Fruit fly (Drosophila melanogaster): ENCODE data around the gene CG32102.

The CG32102 gene

DNA sequence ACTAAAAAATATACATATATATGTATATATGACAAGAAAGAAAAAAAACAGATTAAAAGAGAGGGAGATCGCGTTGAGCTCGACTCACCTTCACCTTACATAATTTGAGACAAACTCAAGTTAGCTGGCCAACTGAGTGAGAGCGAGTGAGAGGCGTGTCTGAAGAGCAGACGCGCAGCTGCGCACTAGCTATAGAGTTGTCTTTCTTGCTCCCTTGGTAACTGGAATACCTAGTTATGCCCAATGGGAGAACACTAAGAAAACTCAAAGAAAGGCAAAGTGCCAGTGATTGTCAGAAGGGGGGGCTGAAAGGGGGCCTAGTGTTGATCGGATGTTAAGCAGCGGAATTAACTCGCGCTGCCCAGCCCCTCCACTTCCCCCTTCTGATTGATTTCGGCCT lies 35.2 kb downstream of the CG32102 start:
- TF ChIP-seq EcR (GFP tag; optimal IDR thresholded peaks at IDR 0.05) (no peak), usp (GFP tag; optimal IDR thresholded peaks at IDR 0.05) (no peak), CG8478 (optimal IDR thresholded peaks at IDR 0.05) (peak; percentile 52), psq (optimal IDR thresholded peaks at IDR 0.05) (no peak)

DNA sequence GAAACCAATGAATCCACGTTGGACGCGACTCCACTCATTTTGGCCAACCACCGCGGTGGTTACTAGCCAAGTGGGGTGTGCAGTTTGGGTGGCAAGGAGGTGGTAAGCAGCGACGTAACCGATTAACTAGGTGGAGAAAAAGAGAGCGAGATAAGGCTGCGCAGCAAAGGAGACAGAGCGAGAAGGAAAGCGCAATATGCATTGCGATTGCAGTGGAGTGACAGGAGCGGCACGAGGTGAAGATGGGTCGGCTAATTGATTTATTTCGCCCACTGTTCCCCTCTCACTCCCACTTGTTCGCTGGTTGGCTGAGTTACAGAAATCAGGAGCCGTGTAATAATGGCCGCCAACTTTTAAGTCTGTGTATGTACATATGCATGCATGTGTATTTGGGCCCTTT lies 35.9 kb downstream of the CG32102 start:
- peak; percentile 13 for TF ChIP-seq Dll (optimal IDR thresholded peaks at IDR 0.05)
- TF ChIP-seq psq (optimal IDR thresholded peaks at IDR 0.05) = no peak
- TF ChIP-seq CG8478 (optimal IDR thresholded peaks at IDR 0.05) = peak; percentile 81

DNA sequence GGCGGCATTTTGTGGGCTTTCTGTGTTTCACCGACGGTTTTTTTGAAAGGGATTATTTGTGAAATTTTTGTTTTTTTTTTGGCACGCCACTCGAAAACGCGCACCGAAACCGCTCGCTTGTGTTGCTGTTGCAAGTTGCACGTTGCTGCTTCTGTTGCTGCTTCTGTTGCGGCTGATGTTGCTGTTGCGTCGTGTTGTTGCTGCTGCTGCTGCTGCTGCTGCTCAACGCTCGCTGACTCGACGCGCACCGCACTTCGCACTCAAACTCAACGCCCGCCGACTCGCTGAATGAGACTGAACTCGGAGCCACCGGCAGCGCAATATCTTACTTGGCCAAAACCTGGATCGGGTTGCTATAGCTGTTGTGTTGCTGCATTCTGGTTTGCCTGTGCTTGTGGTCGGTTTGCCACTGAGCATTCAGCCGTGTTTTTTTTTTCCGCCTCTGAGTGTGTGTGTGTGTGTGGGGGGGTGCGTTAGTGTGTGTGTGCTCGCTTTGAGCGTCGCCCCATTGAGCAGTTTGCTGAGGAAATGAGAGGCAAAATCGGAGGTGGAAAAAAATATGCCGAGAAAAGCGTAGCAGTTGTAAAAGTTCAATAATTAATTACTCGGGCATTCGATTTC lies 37.1 kb downstream of the CG32102 start, which contains the start of gene toe:
TSS of gene toe (minus strand) at position 277 of the 621 bp plus-strand sequence.
- TF ChIP-seq pan (optimal IDR thresholded peaks at IDR 0.05) (no peak), CG8478 (optimal IDR thresholded peaks at IDR 0.05) (no peak), EcR (GFP tag; optimal IDR thresholded peaks at IDR 0.05) (no peak), psq (optimal IDR thresholded peaks at IDR 0.05) (no peak), Dll (optimal IDR thresholded peaks at IDR 0.05) (no peak), usp (GFP tag; optimal IDR thresholded peaks at IDR 0.05) (no peak)

DNA sequence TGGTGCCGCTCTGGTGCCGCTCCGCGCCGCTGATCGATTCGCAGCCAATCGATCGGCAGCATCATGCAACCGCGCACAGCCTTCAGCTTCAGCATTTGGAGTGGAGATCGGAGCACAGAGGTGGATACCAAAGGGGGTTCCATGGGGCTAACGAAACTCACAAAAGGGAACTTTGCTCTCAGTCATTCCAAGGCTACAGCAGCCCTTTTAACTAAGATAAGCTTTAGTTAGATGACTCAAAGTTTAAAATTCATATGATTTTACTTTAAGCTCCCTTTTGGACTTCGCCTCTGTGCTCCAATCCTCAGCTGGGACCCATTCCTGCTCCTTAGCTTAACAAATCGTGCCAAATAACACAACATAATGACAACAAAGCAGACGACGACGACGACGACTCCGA lies 49.1 kb downstream of the CG32102 start:
- TF ChIP-seq pan (optimal IDR thresholded peaks at IDR 0.05) (no peak), psq (optimal IDR thresholded peaks at IDR 0.05) (no peak), EcR (GFP tag; optimal IDR thresholded peaks at IDR 0.05) (no peak), CG8478 (optimal IDR thresholded peaks at IDR 0.05) (no peak)
